Worm (Caenorhabditis elegans): ENCODE data around the gene F47B10.4.

F47B10.4 gene

ce11 chrX:10913981-10914380, 22.9 kb downstream of the F47B10.4 start, which contains the start of gene F47B10.9:
Gene F47B10.9, minus strand, starts transcription at chrX:10914081.
- TF ChIP-seq sea-2 (GFP tag; optimal IDR thresholded peaks at IDR 0.05) (no peak), ceh-28 (tag; optimal IDR thresholded peaks at IDR 0.05) (no peak), lin-15B (tag; optimal IDR thresholded peaks at IDR 0.05) (no peak), nhr-77 (tag; optimal IDR thresholded peaks at IDR 0.05) (no peak), ceh-16 (tag; optimal IDR thresholded peaks at IDR 0.05) (no peak), lin-39 (tag; optimal IDR thresholded peaks at IDR 0.05) (no peak), aly-2 (tag; optimal IDR thresholded peaks at IDR 0.05) (no peak), ceh-9 (tag; optimal IDR thresholded peaks at IDR 0.05) (no peak), nhr-76 (tag; optimal IDR thresholded peaks at IDR 0.05) (no peak), egl-27 (tag; optimal IDR thresholded peaks at IDR 0.05) (no peak), nhr-12 (tag; optimal IDR thresholded peaks at IDR 0.05) (no peak), eor-1 (tag; optimal IDR thresholded peaks at IDR 0.05) (no peak), ztf-4 (tag; optimal IDR thresholded peaks at IDR 0.05) (no peak)

DNA sequence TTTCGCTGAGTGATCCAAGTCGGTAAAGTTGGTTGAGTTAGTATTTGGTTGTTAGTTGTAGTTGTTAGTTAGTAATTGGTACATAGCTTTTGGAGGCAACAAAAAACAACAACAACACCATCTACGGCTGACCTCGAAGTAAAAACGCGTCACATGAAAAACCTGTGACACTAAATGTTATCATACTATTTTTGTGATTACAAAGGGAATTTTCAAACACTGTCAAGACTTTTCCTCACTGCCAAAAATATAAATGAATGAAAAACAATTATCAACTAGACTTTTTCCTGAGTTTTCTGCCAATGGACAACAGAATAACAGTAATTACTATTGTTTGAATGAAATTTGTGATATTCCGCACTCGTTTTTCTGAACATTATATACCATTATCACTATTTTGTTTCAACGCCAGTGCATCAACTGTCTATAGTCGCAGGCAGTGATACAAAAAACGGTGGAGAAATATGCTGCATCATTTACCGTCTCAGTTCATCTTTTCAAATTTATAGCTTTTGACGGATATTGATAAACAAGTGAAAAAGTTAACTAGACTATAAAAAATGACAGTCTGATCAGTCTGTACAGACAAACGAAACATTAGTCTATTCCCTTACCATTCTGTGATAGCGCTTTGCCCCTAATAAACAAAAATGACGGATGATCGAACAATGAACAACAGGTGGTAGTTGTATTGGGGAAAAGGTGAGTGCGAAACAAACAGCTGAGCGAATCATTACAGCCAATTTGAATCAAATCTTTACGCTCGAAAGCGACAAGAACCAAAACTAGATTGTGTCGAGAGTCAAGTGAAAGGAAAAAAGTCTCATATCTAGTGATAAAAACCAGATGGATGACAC, 23.6 kb downstream of the F47B10.4 start:
- peak; percentile 61 for TF ChIP-seq elt-2 (tag; optimal IDR thresholded peaks at IDR 0.05)
- no peak for TF ChIP-seq eor-1 (tag; optimal IDR thresholded peaks at IDR 0.05)
- no peak for TF ChIP-seq ZK546.5 (tag; optimal IDR thresholded peaks at IDR 0.05)
- TF ChIP-seq nhr-23 (tag; optimal IDR thresholded peaks at IDR 0.05): no peak
- no peak for TF ChIP-seq unc-62 (GFP tag; optimal IDR thresholded peaks at IDR 0.05)
- TF ChIP-seq unc-39 (tag; optimal IDR thresholded peaks at IDR 0.05): no peak
- no peak for TF ChIP-seq ztf-4 (tag; optimal IDR thresholded peaks at IDR 0.05)

DNA sequence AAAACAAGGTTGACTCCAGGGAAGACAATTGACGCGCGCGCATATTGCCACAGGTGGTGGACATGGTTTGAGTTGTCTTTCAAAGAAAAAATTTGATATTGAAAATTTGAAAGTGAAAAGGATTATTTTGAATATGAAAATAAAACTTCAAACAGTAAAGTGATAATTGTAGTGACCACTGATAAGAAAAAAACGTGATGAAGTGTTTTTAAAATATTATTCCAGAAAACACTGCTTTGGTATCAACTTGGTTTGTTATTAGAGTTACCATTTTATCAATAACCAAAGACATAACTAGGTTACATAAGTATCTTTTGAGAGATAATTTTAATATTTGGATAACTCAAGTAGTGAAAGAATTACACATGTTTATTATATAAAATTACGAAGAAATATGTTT, 25.1 kb downstream of the F47B10.4 start:
- TF ChIP-seq nfya-1 (tag; optimal IDR thresholded peaks at IDR 0.05; ENCODE audit: insufficient read depth): no peak
- TF ChIP-seq nhr-11 (tag; optimal IDR thresholded peaks at IDR 0.05): no peak
- TF ChIP-seq ama-1 (optimal IDR thresholded peaks at IDR 0.05): no peak
- TF ChIP-seq elt-2 (tag; optimal IDR thresholded peaks at IDR 0.05): peak; percentile 44
- TF ChIP-seq fos-1 (tag; optimal IDR thresholded peaks at IDR 0.05): no peak
- no peak for TF ChIP-seq aly-2 (tag; optimal IDR thresholded peaks at IDR 0.05)
- TF ChIP-seq nhr-23 (tag; optimal IDR thresholded peaks at IDR 0.05): no peak
- no peak for TF ChIP-seq snpc-4 (tag; optimal IDR thresholded peaks at IDR 0.05)
- TF ChIP-seq egl-5 (tag; optimal IDR thresholded peaks at IDR 0.05): no peak
- no peak for TF ChIP-seq jun-1 (tag; optimal IDR thresholded peaks at IDR 0.05)
- TF ChIP-seq ceh-28 (tag; optimal IDR thresholded peaks at IDR 0.05): no peak
- TF ChIP-seq elt-3 (tag; optimal IDR thresholded peaks at IDR 0.05): no peak
- TF ChIP-seq pha-4 (tag; optimal IDR thresholded peaks at IDR 0.05): peak; percentile 55
- TF ChIP-seq daf-12 (tag; optimal IDR thresholded peaks at IDR 0.05): no peak
- no peak for TF ChIP-seq fkh-10 (GFP tag; optimal IDR thresholded peaks at IDR 0.05)

DNA sequence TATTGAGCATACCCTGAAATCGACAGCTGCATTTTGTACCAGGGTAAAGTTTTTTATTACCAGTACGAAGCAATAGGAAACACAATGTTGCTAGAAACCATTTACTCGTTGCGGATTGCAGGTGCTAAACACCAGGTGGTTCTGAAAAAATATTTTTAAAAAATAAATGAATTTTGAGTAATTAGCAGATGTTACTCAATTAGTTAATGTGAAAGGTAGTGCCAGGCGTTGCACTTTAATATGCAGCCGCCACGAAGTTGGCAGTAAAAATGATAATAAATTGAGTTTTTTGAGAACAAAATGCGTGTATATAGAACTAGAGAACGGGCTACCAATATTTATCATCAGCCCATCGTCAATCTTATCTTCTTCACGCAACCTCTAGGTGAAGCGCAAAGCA, 28.5 kb downstream of the F47B10.4 start, which contains the start of gene nstp-9:
Gene nstp-9, minus strand, starts transcription at position 101 of the 400 bp plus-strand sequence.
- TF ChIP-seq nhr-11 (tag; optimal IDR thresholded peaks at IDR 0.05) (no peak), fkh-2 (tag; optimal IDR thresholded peaks at IDR 0.05) (no peak), mml-1 (tag; optimal IDR thresholded peaks at IDR 0.05) (no peak)

- TF ChIP-seq fkh-2 (tag; optimal IDR thresholded peaks at IDR 0.05) (no peak), nhr-77 (tag; optimal IDR thresholded peaks at IDR 0.05) (no peak), snpc-4 (tag; optimal IDR thresholded peaks at IDR 0.05) (no peak), jun-1 (tag; optimal IDR thresholded peaks at IDR 0.05) (no peak), zag-1 (tag; optimal IDR thresholded peaks at IDR 0.05) (no peak), pha-4 (tag; optimal IDR thresholded peaks at IDR 0.05) (no peak), nhr-23 (tag; optimal IDR thresholded peaks at IDR 0.05) (no peak), unc-39 (tag; optimal IDR thresholded peaks at IDR 0.05) (no peak), aly-2 (tag; optimal IDR thresholded peaks at IDR 0.05) (no peak), lin-15B (tag; optimal IDR thresholded peaks at IDR 0.05) (no peak), tbx-2 (tag; optimal IDR thresholded peaks at IDR 0.05) (no peak), sea-2 (GFP tag; optimal IDR thresholded peaks at IDR 0.05) (no peak), ztf-4 (tag; optimal IDR thresholded peaks at IDR 0.05) (no peak), ceh-28 (tag; optimal IDR thresholded peaks at IDR 0.05) (no peak), lin-39 (tag; optimal IDR thresholded peaks at IDR 0.05) (no peak), ceh-16 (tag; optimal IDR thresholded peaks at IDR 0.05) (no peak), mdl-1 (tag; optimal IDR thresholded peaks at IDR 0.05) (no peak), ceh-9 (tag; optimal IDR thresholded peaks at IDR 0.05) (no peak), lsy-12 (tag; optimal IDR thresholded peaks at IDR 0.05) (no peak)
Observed at ce11 chrX:10924031-10924430, 33.0 kb downstream of the F47B10.4 start.
